Worm (Caenorhabditis elegans) whole organism, L4 larva: ENCODE measurements around the gene nyn-3.
A peak's percentile ranks its signal among the peaks of the same experiment; 100 is the strongest.

Source experiments
- F37D6.2 ChIP-seq: sonication (generic microtip); optimal IDR thresholded peaks from 2 replicates; lab custom pipeline; 2016; ENCODE audit warnings: mild to moderate bottlenecking, missing genetic modification characterization, missing compliant biosample characterization
- F44E2.7 ChIP-seq: fragments of 200-800 bp; sonication (Bioruptor generic); IDR thresholded peaks from 2 replicates; pipeline ENCODE4 v2.1.2; 2022; ENCODE audit warnings: missing genetic modification characterization, missing compliant biosample characterization
- R02D3.7 ChIP-seq: fragments of 150-350 bp; sonication (generic microtip); optimal IDR thresholded peaks from 3 replicates; lab custom pipeline; 2014; ENCODE audit warnings: missing biosample characterization, missing genetic modification characterization
- Y105C5A.15 ChIP-seq: fragments of 200-800 bp; sonication (Bioruptor generic); IDR thresholded peaks from 2 replicates; pipeline ENCODE4 v1.3.6; 2022; ENCODE audit warnings: missing genetic modification characterization, missing compliant biosample characterization
- Y48G9A.11 ChIP-seq: fragments of 200-800 bp; sonication (Bioruptor generic); IDR thresholded peaks from 2 replicates; pipeline ENCODE4 v1.3.6; 2022; ENCODE audit warnings: missing genetic modification reagents, missing genetic modification characterization, missing compliant biosample characterization
- ZK546.5 ChIP-seq, 2 experiments: sonication (generic microtip); optimal IDR thresholded peaks; 2 replicates each; lab custom pipeline; 2017; ENCODE audit warnings: missing biosample characterization in 2 of 2, missing genetic modification characterization in 2 of 2
- aha-1 ChIP-seq: fragments of 150-350 bp; peaks from one replicate; lab custom pipeline; 2014; ENCODE audit warnings: missing biosample characterization, missing genetic modification characterization
- ceh-28 ChIP-seq: fragments of 150-350 bp; optimal IDR thresholded peaks from 2 replicates; lab custom pipeline; 2014; ENCODE audit warnings: missing biosample characterization, missing genetic modification reagents, missing genetic modification characterization
- ceh-44 ChIP-seq: fragments of 200-800 bp; sonication (Bioruptor generic); IDR thresholded peaks from 2 replicates; pipeline ENCODE4 v1.3.6; 2022; ENCODE audit warnings: missing genetic modification reagents, missing genetic modification characterization, missing compliant biosample characterization
- ceh-82 ChIP-seq: sonication (generic microtip); optimal IDR thresholded peaks from 2 replicates; lab custom pipeline; 2017; ENCODE audit warnings: missing biosample characterization, missing genetic modification characterization
- ces-1 ChIP-seq: fragments of 150-350 bp; sonication (generic microtip); optimal IDR thresholded peaks from 4 replicates; lab custom pipeline; 2014; ENCODE audit warnings: missing biosample characterization, missing genetic modification reagents, missing genetic modification characterization
- cey-2 ChIP-seq: sonication (generic microtip); optimal IDR thresholded peaks from 3 replicates; lab custom pipeline; 2017; ENCODE audit warnings: missing genetic modification characterization, mild to moderate bottlenecking, missing compliant biosample characterization, antibody characterized with exemption, borderline replicate concordance; ENCODE audit not compliant: insufficient read depth
- daf-16 ChIP-seq, 3 experiments: sonication (generic microtip); optimal IDR thresholded peaks; 2 replicates each; lab custom pipeline; 2016 to 2017; ENCODE audit warnings: missing genetic modification characterization in 3 of 3, missing genetic modification reagents in 3 of 3, mild to moderate bottlenecking in 2 of 3, missing compliant biosample characterization in 2 of 3, missing biosample characterization in 1 of 3, moderate library complexity in 1 of 3
- daf-19 ChIP-seq: fragments of 200-800 bp; sonication (Bioruptor generic); conservative IDR thresholded peaks from 2 replicates; pipeline ENCODE4 v1.3.6; 2022; ENCODE audit warnings: missing genetic modification characterization, missing compliant biosample characterization
- dmd-6 ChIP-seq: fragments of 200-800 bp; sonication (Bioruptor generic); IDR thresholded peaks from 2 replicates; pipeline ENCODE4 v1.3.6; 2022; ENCODE audit warnings: missing genetic modification reagents, missing genetic modification characterization, missing compliant biosample characterization
- dmd-8 ChIP-seq: fragments of 200-800 bp; sonication (Bioruptor generic); IDR thresholded peaks from 2 replicates; pipeline ENCODE4 v1.3.6; 2022; ENCODE audit warnings: missing genetic modification characterization, missing compliant biosample characterization
- dmd-9 ChIP-seq: fragments of 200-800 bp; sonication (Bioruptor generic); IDR thresholded peaks from 2 replicates; pipeline ENCODE4 v1.3.6; 2022; ENCODE audit warnings: missing genetic modification reagents, missing genetic modification characterization, missing compliant biosample characterization
- dpl-1 ChIP-seq: fragments of 150-350 bp; optimal IDR thresholded peaks from 2 replicates; lab custom pipeline; 2014; ENCODE audit warnings: missing biosample characterization, missing genetic modification reagents, missing genetic modification characterization
- dve-1 ChIP-seq: sonication (generic microtip); optimal IDR thresholded peaks from 2 replicates; lab custom pipeline; 2017; ENCODE audit warnings: antibody characterized with exemption, mild to moderate bottlenecking, missing genetic modification characterization, missing compliant biosample characterization; ENCODE audit not compliant: insufficient read depth
- egl-43 ChIP-seq: fragments of 200-800 bp; sonication (Bioruptor generic); IDR thresholded peaks from 2 replicates; pipeline ENCODE4 v1.3.6; 2022; ENCODE audit warnings: missing genetic modification reagents, missing genetic modification characterization, missing compliant biosample characterization
- fos-1 ChIP-seq: fragments of 150-350 bp; optimal IDR thresholded peaks from 2 replicates; lab custom pipeline; 2014; ENCODE audit warnings: missing biosample characterization, missing genetic modification characterization
- hif-1 ChIP-seq, 2 experiments: sonication (generic microtip); optimal IDR thresholded peaks; 2 replicates each; lab custom pipeline; 2016 to 2017; ENCODE audit warnings: missing compliant biosample characterization in 2 of 2, missing genetic modification characterization in 2 of 2, missing genetic modification reagents in 2 of 2, missing genotype in 2 of 2, mild to moderate bottlenecking in 1 of 2
- hlh-11 ChIP-seq: fragments of 200-800 bp; sonication (Bioruptor generic); optimal IDR thresholded peaks from 2 replicates; lab custom pipeline; 2018; ENCODE audit warnings: mild to moderate bottlenecking, missing genetic modification characterization, missing compliant biosample characterization
- hmg-1.1 ChIP-seq: fragments of 200-800 bp; sonication (Bioruptor generic); IDR thresholded peaks from 2 replicates; pipeline ENCODE4 v1.3.6; 2022; ENCODE audit warnings: missing genetic modification reagents, missing genetic modification characterization, missing compliant biosample characterization
- lin-13 ChIP-seq: fragments of 150-350 bp; optimal IDR thresholded peaks from 2 replicates; lab custom pipeline; 2014; ENCODE audit warnings: missing biosample characterization, missing genetic modification reagents, missing genetic modification characterization
- lin-15B ChIP-seq: fragments of 150-350 bp; sonication (generic microtip); optimal IDR thresholded peaks from 3 replicates; lab custom pipeline; 2014; ENCODE audit warnings: missing biosample characterization, missing genetic modification characterization
- lsy-2 ChIP-seq, 2 experiments: fragments of 150-350 bp in 1 of 2; sonication (generic microtip) in 1 of 2; optimal IDR thresholded peaks; 2 replicates each; lab custom pipeline; 2014 to 2017; ENCODE audit warnings: missing biosample characterization in 2 of 2, missing genetic modification characterization in 2 of 2
- mdl-1 ChIP-seq, 2 experiments: fragments of 150-350 bp in 1 of 2; sonication (generic microtip) in 1 of 2; optimal IDR thresholded peaks; 2 replicates each; lab custom pipeline; 2014 to 2017; ENCODE audit warnings: missing biosample characterization in 2 of 2, missing genetic modification characterization in 2 of 2
- mdt-29 ChIP-seq: fragments of 200-800 bp; sonication (Bioruptor generic); IDR thresholded peaks from 2 replicates; pipeline ENCODE4 v1.3.6; 2022; ENCODE audit warnings: missing genetic modification reagents, missing genetic modification characterization, missing compliant biosample characterization
- mep-1 ChIP-seq: fragments of 150-350 bp; sonication (generic microtip); optimal IDR thresholded peaks from 3 replicates; lab custom pipeline; 2014; ENCODE audit warnings: missing biosample characterization, missing genetic modification characterization
- nhr-10 ChIP-seq: fragments of 150-350 bp; optimal IDR thresholded peaks from 2 replicates; lab custom pipeline; 2014; ENCODE audit warnings: missing biosample characterization, missing genetic modification characterization
- nhr-102 ChIP-seq: sonication (generic microtip); optimal IDR thresholded peaks from 2 replicates; lab custom pipeline; 2016; ENCODE audit warnings: mild to moderate bottlenecking, missing genetic modification characterization, moderate library complexity, missing compliant biosample characterization
- nhr-41 ChIP-seq: fragments of 200-800 bp; sonication (Bioruptor generic); IDR thresholded peaks from 2 replicates; pipeline ENCODE4 v1.3.6; 2022; ENCODE audit warnings: missing genetic modification reagents, missing genetic modification characterization, missing compliant biosample characterization
- nhr-76 ChIP-seq: fragments of 150-350 bp; optimal IDR thresholded peaks from 2 replicates; lab custom pipeline; 2014; ENCODE audit warnings: missing biosample characterization, missing genetic modification characterization
- nhr-77 ChIP-seq: fragments of 150-350 bp; optimal IDR thresholded peaks from 2 replicates; lab custom pipeline; 2014; ENCODE audit warnings: missing biosample characterization, missing genetic modification characterization
- rbr-2 ChIP-seq: sonication (generic microtip); optimal IDR thresholded peaks from 2 replicates; lab custom pipeline; 2016; ENCODE audit warnings: missing genotype, missing genetic modification characterization, missing compliant biosample characterization
- saeg-2 ChIP-seq: fragments of 200-800 bp; sonication (Bioruptor generic); IDR thresholded peaks from 2 replicates; pipeline ENCODE4 v1.3.6; 2022; ENCODE audit warnings: missing genetic modification reagents, missing genetic modification characterization, missing compliant biosample characterization
- sdz-12 ChIP-seq: fragments of 200-800 bp; sonication (Bioruptor generic); optimal IDR thresholded peaks from 2 replicates; lab custom pipeline; 2018; ENCODE audit warnings: mild to moderate bottlenecking, missing genetic modification characterization, missing compliant biosample characterization
- snpc-4 ChIP-seq: fragments of 150-350 bp; optimal IDR thresholded peaks from 2 replicates; lab custom pipeline; 2014; ENCODE audit warnings: missing biosample characterization, missing genetic modification characterization
- spr-1 ChIP-seq: sonication (generic microtip); optimal IDR thresholded peaks from 2 replicates; lab custom pipeline; 2016; ENCODE audit warnings: mild to moderate bottlenecking, missing genetic modification characterization, missing compliant biosample characterization
- tra-1 ChIP-seq: fragments of 200-800 bp; sonication (Bioruptor generic); IDR thresholded peaks from 2 replicates; pipeline ENCODE4 v1.3.6; 2022; ENCODE audit warnings: missing genetic modification reagents, missing genetic modification characterization, missing compliant biosample characterization
- unc-130 ChIP-seq: sonication (generic microtip); optimal IDR thresholded peaks from 2 replicates; lab custom pipeline; 2016; ENCODE audit warnings: missing genetic modification reagents, missing genetic modification characterization, missing compliant biosample characterization
- zag-1 ChIP-seq: fragments of 150-350 bp; optimal IDR thresholded peaks from 2 replicates; lab custom pipeline; 2014; ENCODE audit warnings: missing biosample characterization, missing genetic modification characterization
- zip-2 ChIP-seq: fragments of 150-350 bp; optimal IDR thresholded peaks from 2 replicates; lab custom pipeline; 2014; ENCODE audit warnings: missing biosample characterization, missing genetic modification characterization

nyn-3 gene

ce11 chrII:6327317-6327716 is 34.9 kb upstream of the nyn-3 start (continued):
- TF ChIP-seq zag-1 (no peak), saeg-2 (GFP tag; lab: Robert Waterston, UW) (0 out of 2 replicates have a peak, but pooled peaks have one; percentile 58), unc-130 (GFP tag; lab: Kevin White, UChicago) (no peak), dve-1 (peak; percentile 75), hlh-11 (peak; percentile 88), ceh-28 (tag; lab: Kevin White, UChicago) (no peak), F37D6.2 (tag; lab: Kevin White, UChicago) (no peak), sdz-12 (GFP tag; lab: Kevin White, UChicago) (no peak), lin-13 (GFP tag; lab: Kevin White, UChicago) (no peak), ces-1 (no peak), ceh-44 (no peak), egl-43 (GFP tag; lab: Robert Waterston, UW) (no peak), mep-1 (tag; lab: Kevin White, UChicago) (no peak), R02D3.7 (tag; lab: Kevin White, UChicago) (no peak), daf-19 (no peak), dmd-6 (GFP tag; lab: Robert Waterston, UW) (peak; percentile 89), ZK546.5 (tag; optimal IDR thresholded peaks at IDR 0.05; lab: Kevin White, UChicago) (no peak), mdl-1 (tag; optimal IDR thresholded peaks at IDR 0.05; lab: Kevin White, UChicago) (no peak), Y48G9A.11 (GFP tag; lab: Robert Waterston, UW) (no peak), zip-2 (no peak), spr-1 (tag; lab: Kevin White, UChicago) (no peak), hmg-1.1 (GFP tag; lab: Robert Waterston, UW) (no peak), nhr-102 (tag; lab: Kevin White, UChicago) (peak; percentile 60), cey-2 (tag; lab: Kevin White, UChicago) (peak; percentile 18), nhr-77 (peak; percentile 63), daf-16 (GFP tag; optimal IDR thresholded peaks at IDR 0.05; lab: Kevin White, UChicago) (peak in 1 of 2 experiments; percentile 55), daf-16 (tag; optimal IDR thresholded peaks at IDR 0.05; lab: Kevin White, UChicago) (peak; percentile 59), nhr-76 (tag; lab: Kevin White, UChicago) (no peak), ceh-82 (tag; lab: Kevin White, UChicago) (no peak), nhr-41 (GFP tag; lab: Robert Waterston, UW) (no peak), mdt-29 (GFP tag; lab: Robert Waterston, UW) (no peak), lsy-2 (tag; optimal IDR thresholded peaks at IDR 0.05; lab: Kevin White, UChicago) (peak in 1 of 2 experiments; percentile 17), fos-1 (tag; lab: Kevin White, UChicago) (no peak), nhr-10 (tag; lab: Kevin White, UChicago) (no peak), lin-15B (tag; lab: Kevin White, UChicago) (no peak), tra-1 (peak; percentile 79), aha-1 (tag; lab: Kevin White, UChicago) (no peak), dpl-1 (no peak), hif-1 (tag; optimal IDR thresholded peaks at IDR 0.05; lab: Kevin White, UChicago) (no peak), dmd-9 (GFP tag; lab: Robert Waterston, UW) (no peak), Y105C5A.15 (GFP tag; lab: Robert Waterston, UW) (no peak), rbr-2 (no peak), F44E2.7 (no peak), snpc-4 (tag; lab: Kevin White, UChicago) (no peak), dmd-8 (no peak)
